Fruit fly (Drosophila melanogaster) whole organism, embryonic: Measurements from ENCODE around the gene grim.

ENCODE experiments used
- Ada2b ChIP-seq: fragments of 200-800 bp; sonication (Bioruptor generic); IDR thresholded peaks from 2 replicates; pipeline ENCODE4 v1.3.6; 2022; ENCODE audit warnings: missing biosample characterization, missing genetic modification characterization
- Blimp-1 ChIP-seq: fragments of 200-800 bp; sonication (Bioruptor generic); optimal IDR thresholded peaks from 3 replicates; lab custom pipeline; 2018; ENCODE audit warnings: missing biosample characterization, missing genetic modification characterization, mild to moderate bottlenecking, moderate library complexity, missing genetic modification reagents
- CG10979 ChIP-seq: fragments of 200-800 bp; sonication (Bioruptor generic); optimal IDR thresholded peaks from 2 replicates; lab custom pipeline; 2018; ENCODE audit warnings: missing biosample characterization, mild to moderate bottlenecking, missing genetic modification characterization, moderate library complexity
- CG11504 ChIP-seq: fragments of 200-800 bp; sonication (Bioruptor generic); optimal IDR thresholded peaks from 3 replicates; lab custom pipeline; 2019; ENCODE audit warnings: missing biosample characterization, mild to moderate bottlenecking, missing genetic modification characterization, moderate library complexity
- CG12236 ChIP-seq: fragments of 200-800 bp; sonication (Bioruptor generic); optimal IDR thresholded peaks from 2 replicates; lab custom pipeline; 2016; ENCODE audit warnings: missing biosample characterization, missing genetic modification characterization
- CG12391 ChIP-seq: fragments of 200-800 bp; sonication (Bioruptor generic); optimal IDR thresholded peaks from 3 replicates; lab custom pipeline; 2018; ENCODE audit warnings: missing biosample characterization, mild to moderate bottlenecking, missing genetic modification characterization, moderate library complexity
- CG13775 ChIP-seq: fragments of 200-800 bp; sonication (Bioruptor generic); optimal IDR thresholded peaks from 3 replicates; lab custom pipeline; 2017; ENCODE audit warnings: missing biosample characterization, mild to moderate bottlenecking, missing genetic modification characterization
- CG14710 ChIP-seq: fragments of 200-800 bp; sonication (Bioruptor generic); optimal IDR thresholded peaks from 3 replicates; lab custom pipeline; 2019; ENCODE audit warnings: missing biosample characterization, mild to moderate bottlenecking, missing genetic modification characterization, moderate library complexity
- CG15696 ChIP-seq: fragments of 200-800 bp; sonication (Bioruptor generic); optimal IDR thresholded peaks from 2 replicates; lab custom pipeline; 2019; ENCODE audit warnings: missing biosample characterization, mild to moderate bottlenecking, missing genetic modification characterization, moderate library complexity
- CG17829 ChIP-seq: fragments of 200-800 bp; optimal IDR thresholded peaks from 2 replicates; lab custom pipeline; 2019; ENCODE audit warnings: missing biosample characterization, mild to moderate bottlenecking, missing genetic modification characterization, moderate library complexity
- CG18262 ChIP-seq: fragments of 200-800 bp; optimal IDR thresholded peaks from 3 replicates; lab custom pipeline; 2019; ENCODE audit warnings: missing biosample characterization, mild to moderate bottlenecking, missing genetic modification characterization, moderate library complexity
- CG2199 ChIP-seq: fragments of 200-800 bp; sonication (Bioruptor generic); IDR thresholded peaks from 3 replicates; pipeline ENCODE4 v1.3.6; 2022; ENCODE audit warnings: missing biosample characterization, missing genetic modification characterization
- CG2678 ChIP-seq: fragments of 200-800 bp; sonication (Bioruptor generic); optimal IDR thresholded peaks from 3 replicates; lab custom pipeline; 2019; ENCODE audit warnings: missing biosample characterization, mild to moderate bottlenecking, missing genetic modification characterization, moderate library complexity
- CG2712 ChIP-seq: fragments of 200-800 bp; optimal IDR thresholded peaks from 3 replicates; lab custom pipeline; 2019; ENCODE audit warnings: missing biosample characterization, mild to moderate bottlenecking, missing genetic modification characterization, moderate library complexity
- CG33557 ChIP-seq: fragments of 200-800 bp; sonication (Bioruptor generic); optimal IDR thresholded peaks from 2 replicates; lab custom pipeline; 2019; ENCODE audit warnings: missing biosample characterization, mild to moderate bottlenecking, missing genetic modification characterization, moderate library complexity
- CG3726 ChIP-seq: fragments of 200-800 bp; sonication (Bioruptor generic); IDR thresholded peaks from 3 replicates; pipeline ENCODE4, ENCODE4 v1.3.6; 2022; ENCODE audit warnings: missing biosample characterization, missing genetic modification characterization
- CG3838 ChIP-seq: fragments of 200-800 bp; sonication (Bioruptor generic); optimal IDR thresholded peaks from 3 replicates; lab custom pipeline; 2016; ENCODE audit warnings: missing biosample characterization, missing genetic modification characterization
- CG6654 ChIP-seq: fragments of 200-800 bp; sonication (Bioruptor generic); optimal IDR thresholded peaks from 2 replicates; lab custom pipeline; 2017; ENCODE audit warnings: missing biosample characterization, mild to moderate bottlenecking, missing genetic modification characterization
- CG7839 ChIP-seq: fragments of 200-800 bp; sonication (Bioruptor generic); optimal IDR thresholded peaks from 3 replicates; lab custom pipeline; 2018; ENCODE audit warnings: missing biosample characterization, mild to moderate bottlenecking, missing genetic modification characterization, moderate library complexity
- CG8089 ChIP-seq: fragments of 200-800 bp; sonication (Bioruptor generic); optimal IDR thresholded peaks from 3 replicates; lab custom pipeline; 2016; ENCODE audit warnings: missing biosample characterization, missing genetic modification characterization
- CG8388 ChIP-seq: fragments of 200-800 bp; sonication (Bioruptor generic); optimal IDR thresholded peaks from 2 replicates; lab custom pipeline; 2019; ENCODE audit warnings: missing biosample characterization, mild to moderate bottlenecking, missing genetic modification characterization, moderate library complexity
- CHES-1-like ChIP-seq: fragments of 200-800 bp; sonication (Bioruptor generic); optimal IDR thresholded peaks from 2 replicates; lab custom pipeline; 2016; ENCODE audit warnings: missing biosample characterization, missing genetic modification characterization
- Dref ChIP-seq: fragments of 200-800 bp; sonication (Bioruptor generic); IDR thresholded peaks from 2 replicates; pipeline ENCODE4 v1.3.6; 2022; ENCODE audit warnings: missing biosample characterization, missing genetic modification characterization
- Hey ChIP-seq: fragments of 200-800 bp; sonication (Bioruptor generic); optimal IDR thresholded peaks from 3 replicates; lab custom pipeline; 2018; ENCODE audit warnings: missing biosample characterization, mild to moderate bottlenecking, missing genetic modification characterization
- Hr51 ChIP-seq, 2 experiments: fragments of 200-800 bp; sonication (Bioruptor generic); optimal IDR thresholded peaks; 2 replicates in 1 of 2; 3 replicates in 1 of 2; lab custom pipeline; 2016 to 2018; ENCODE audit warnings: missing biosample characterization in 2 of 2, missing genetic modification characterization in 2 of 2, mild to moderate bottlenecking in 1 of 2, moderate library complexity in 1 of 2
- Lim3 ChIP-seq: fragments of 200-800 bp; sonication (Bioruptor generic); IDR thresholded peaks from 2 replicates; pipeline ENCODE4 v1.3.6; 2022; ENCODE audit warnings: missing biosample characterization, missing genetic modification characterization
- Mad ChIP-seq: fragments of 200-800 bp; sonication (Bioruptor generic); optimal IDR thresholded peaks from 2 replicates; lab custom pipeline; 2016; ENCODE audit warnings: missing biosample characterization, missing genetic modification characterization
- Max ChIP-seq: fragments of 200-800 bp; sonication (Bioruptor generic); optimal IDR thresholded peaks from 2 replicates; lab custom pipeline; 2016; ENCODE audit warnings: missing biosample characterization, mild to moderate bottlenecking, missing genetic modification characterization
- Mrtf ChIP-seq: fragments of 200-800 bp; sonication (Bioruptor generic); IDR thresholded peaks from 3 replicates; pipeline ENCODE4 v1.3.6; 2022; ENCODE audit warnings: missing biosample characterization, missing genetic modification characterization
- Oli ChIP-seq: fragments of 200-800 bp; sonication (Bioruptor generic); optimal IDR thresholded peaks from 2 replicates; lab custom pipeline; 2018; ENCODE audit warnings: missing biosample characterization, mild to moderate bottlenecking, missing genetic modification characterization, moderate library complexity
- Opbp ChIP-seq: fragments of 200-800 bp; sonication (Bioruptor generic); IDR thresholded peaks from 3 replicates; pipeline ENCODE4 v1.3.6; 2022; ENCODE audit warnings: missing biosample characterization, missing genetic modification characterization; ENCODE audit not compliant: partially characterized antibody
- Ptx1 ChIP-seq: fragments of 200-800 bp; sonication (Bioruptor generic); IDR thresholded peaks from 2 replicates; pipeline ENCODE4 v1.3.6; 2022; ENCODE audit warnings: missing biosample characterization, missing genetic modification characterization
- Spps ChIP-seq: fragments of 200-800 bp; sonication (Bioruptor generic); optimal IDR thresholded peaks from 2 replicates; lab custom pipeline; 2018; ENCODE audit warnings: missing biosample characterization, mild to moderate bottlenecking, missing genetic modification characterization
- Ssrp ChIP-seq: fragments of 200-800 bp; sonication (Bioruptor generic); optimal IDR thresholded peaks from 2 replicates; lab custom pipeline; 2018; ENCODE audit warnings: missing biosample characterization, mild to moderate bottlenecking, missing genetic modification characterization, moderate library complexity
- ara ChIP-seq: fragments of 200-800 bp; sonication (Bioruptor generic); IDR thresholded peaks from 2 replicates; pipeline ENCODE4 v1.3.6; 2022; ENCODE audit warnings: missing biosample characterization, missing genetic modification characterization
- bcd ChIP-seq: fragments of 200-800 bp; sonication (Bioruptor generic); optimal IDR thresholded peaks from 2 replicates; lab custom pipeline; 2017; ENCODE audit warnings: missing biosample characterization, mild to moderate bottlenecking, missing genetic modification characterization
- bsh ChIP-seq, 2 experiments: fragments of 200-800 bp; sonication (Bioruptor generic); optimal IDR thresholded peaks; 2 replicates each; lab custom pipeline; 2017 to 2018; ENCODE audit warnings: mild to moderate bottlenecking in 2 of 2, missing biosample characterization in 2 of 2, missing genetic modification characterization in 2 of 2, moderate library complexity in 1 of 2
- dmrt11E ChIP-seq: fragments of 200-800 bp; sonication (Bioruptor generic); optimal IDR thresholded peaks from 3 replicates; lab custom pipeline; 2018; ENCODE audit warnings: missing biosample characterization, mild to moderate bottlenecking, missing genetic modification characterization, moderate library complexity
- dmrt99B ChIP-seq: fragments of 200-800 bp; sonication (Bioruptor generic); optimal IDR thresholded peaks from 2 replicates; lab custom pipeline; 2018; ENCODE audit warnings: missing biosample characterization, mild to moderate bottlenecking, missing genetic modification characterization, moderate library complexity
- gcm ChIP-seq: fragments of 200-800 bp; sonication (Bioruptor generic); optimal IDR thresholded peaks from 2 replicates; lab custom pipeline; 2019; ENCODE audit warnings: missing biosample characterization, mild to moderate bottlenecking, missing genetic modification characterization, moderate library complexity
- grau ChIP-seq: fragments of 200-800 bp; optimal IDR thresholded peaks from 3 replicates; lab custom pipeline; 2019; ENCODE audit warnings: missing biosample characterization, mild to moderate bottlenecking, missing genetic modification characterization, moderate library complexity
- nmo ChIP-seq: fragments of 200-800 bp; sonication (Bioruptor generic); optimal IDR thresholded peaks from 2 replicates; lab custom pipeline; 2018; ENCODE audit warnings: missing biosample characterization, mild to moderate bottlenecking, missing genetic modification characterization, moderate library complexity
- prd ChIP-seq, 3 experiments: fragments of >200 bp in 2 of 3; fragments of 200-800 bp in 1 of 3; sonication (Bioruptor generic) in 1 of 3; optimal IDR thresholded peaks in 2 of 3; IDR thresholded peaks in 1 of 3; 2 replicates in 2 of 3; 3 replicates in 1 of 3; pipeline versions ENCODE4 v1.3.6 to Lab custom; 2017 to 2022; ENCODE audit warnings: missing biosample characterization in 1 of 3, missing genetic modification characterization in 1 of 3
- pros ChIP-seq: fragments of 200-800 bp; sonication (Bioruptor generic); optimal IDR thresholded peaks from 3 replicates; lab custom pipeline; 2019; ENCODE audit warnings: missing biosample characterization, mild to moderate bottlenecking, missing genetic modification characterization, moderate library complexity
- row ChIP-seq: fragments of 200-800 bp; sonication (Bioruptor generic); IDR thresholded peaks from 3 replicates; pipeline ENCODE4 v1.3.6; 2022; ENCODE audit warnings: missing biosample characterization, missing genetic modification characterization
- run ChIP-seq: fragments of 200-800 bp; sonication (Bioruptor generic); optimal IDR thresholded peaks from 3 replicates; lab custom pipeline; 2018; ENCODE audit warnings: missing biosample characterization, mild to moderate bottlenecking, missing genetic modification characterization
- tll ChIP-seq, 2 experiments: fragments of 200-800 bp in 1 of 2; fragments of >200 bp in 1 of 2; sonication (Bioruptor generic) in 1 of 2; optimal IDR thresholded peaks; 2 replicates each; lab custom pipeline; 2017 to 2019; ENCODE audit warnings: missing biosample characterization in 2 of 2, missing genetic modification characterization in 2 of 2, mild to moderate bottlenecking in 1 of 2, moderate library complexity in 1 of 2
- usp ChIP-seq: fragments of >200 bp; optimal IDR thresholded peaks from 2 replicates; lab custom pipeline; 2017; ENCODE audit warnings: missing biosample characterization, missing genetic modification characterization
- zf30C ChIP-seq: fragments of 200-800 bp; sonication (Bioruptor generic); optimal IDR thresholded peaks from 3 replicates; lab custom pipeline; 2018; ENCODE audit warnings: missing biosample characterization, mild to moderate bottlenecking, missing genetic modification characterization

The grim gene

DNA sequence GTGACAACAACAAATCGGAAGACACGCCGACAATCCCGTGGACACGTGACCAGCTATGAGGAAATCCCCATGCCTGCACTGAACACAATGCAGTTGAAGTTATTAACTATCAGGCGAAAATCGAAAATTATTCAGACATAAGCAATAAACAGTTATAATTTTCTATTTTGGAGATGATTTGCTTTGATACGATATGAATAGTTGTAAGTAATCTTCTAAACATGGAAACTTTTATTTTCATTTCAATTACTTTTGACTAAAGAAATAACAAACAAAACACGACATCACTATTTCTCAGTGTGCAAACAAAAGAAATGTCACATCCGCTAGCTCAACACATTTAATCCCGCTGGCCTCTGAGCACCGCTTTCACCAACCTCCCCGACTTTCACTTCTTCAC lies 24.9 kb upstream of the grim start (continued):
- TF ChIP-seq zf30C (peak; percentile 77), CG2712 (tag; lab: Kevin White, UChicago) (peak; percentile 23), CG18262 (tag; lab: Kevin White, UChicago) (peak; percentile 16), Ssrp (tag; lab: Kevin White, UChicago) (peak; percentile 13), dmrt11E (tag; lab: Kevin White, UChicago) (peak; percentile 55), CG3838 (GFP tag; lab: Kevin White, UChicago) (no peak), Hr51 (GFP tag; optimal IDR thresholded peaks at IDR 0.05; lab: Kevin White, UChicago) (peak in 1 of 2 experiments; percentile 5), Hey (tag; lab: Kevin White, UChicago) (peak; percentile 71), CG15696 (tag; lab: Kevin White, UChicago) (peak; percentile 24), bsh (GFP tag; optimal IDR thresholded peaks at IDR 0.05; lab: Kevin White, UChicago) (peak in 1 of 2 experiments; percentile 44), Spps (tag; lab: Kevin White, UChicago) (no peak), CG7839 (tag; lab: Kevin White, UChicago) (peak; percentile 24), CG2678 (tag; lab: Kevin White, UChicago) (no peak), row (GFP tag; lab: Robert Waterston, UW) (peak; percentile 43), run (tag; lab: Kevin White, UChicago) (no peak), dmrt99B (tag; lab: Kevin White, UChicago) (peak; percentile 17), CG8388 (GFP tag; lab: Kevin White, UChicago) (peak; percentile 17), CG12391 (tag; lab: Kevin White, UChicago) (peak; percentile 41), CG13775 (peak; percentile 20), grau (peak; percentile 17), CG6654 (no peak), CG33557 (GFP tag; lab: Kevin White, UChicago) (peak; percentile 20), pros (peak; percentile 68), CG14710 (tag; lab: Kevin White, UChicago) (peak; percentile 9), Ada2b (GFP tag; lab: Robert Waterston, UW) (no peak), CG12236 (GFP tag; lab: Kevin White, UChicago) (no peak), prd (optimal IDR thresholded peaks at IDR 0.05; lab: Kevin White, UChicago) (no peak), prd (GFP tag; IDR thresholded peaks at IDR 0.05; lab: Robert Waterston, UW) (peak; percentile 44; the same call in 1 of the 3 replicates), Blimp-1 (GFP tag; lab: Kevin White, UChicago) (peak; percentile 8), CG3726 (GFP tag; lab: Robert Waterston, UW) (no peak), CG11504 (tag; lab: Kevin White, UChicago) (peak; percentile 2), nmo (GFP tag; lab: Kevin White, UChicago) (peak; percentile 15), CG10979 (tag; lab: Kevin White, UChicago) (peak; percentile 31), CG17829 (tag; lab: Kevin White, UChicago) (peak; percentile 6), Ptx1 (GFP tag; lab: Robert Waterston, UW) (0 out of 2 replicates have a peak, but pooled peaks have one; percentile 10)
- TF ChIP-seq, all 482 proteins: peak for 37

DNA sequence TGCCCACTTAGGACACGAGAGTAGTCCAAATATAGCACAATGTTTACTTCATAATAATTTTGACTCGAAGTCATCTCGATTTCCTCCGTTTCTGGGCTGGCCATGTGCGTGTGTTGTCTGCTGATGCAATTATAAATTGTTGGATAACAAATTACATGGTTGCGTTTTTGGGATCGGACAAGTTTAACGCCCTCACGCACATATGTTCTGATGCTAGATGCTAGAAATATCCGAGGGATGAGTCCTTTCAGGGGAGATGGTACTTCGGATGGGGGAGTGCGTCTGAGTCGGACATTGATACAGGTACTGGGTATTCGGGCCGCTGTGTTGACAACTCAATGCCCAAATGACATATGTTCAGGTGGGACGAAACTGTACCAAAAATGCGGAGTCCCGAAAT lies 11.8 kb upstream of the grim start:
- no peak for TF ChIP-seq CG2199
- TF ChIP-seq usp (GFP tag; lab: Kevin White, UChicago), result no peak
- no peak for TF ChIP-seq CHES-1-like (GFP tag; lab: Kevin White, UChicago)
- no peak for TF ChIP-seq Oli (tag; lab: Kevin White, UChicago)
- no peak for TF ChIP-seq ara (GFP tag; lab: Robert Waterston, UW)
- no peak for TF ChIP-seq Opbp (GFP tag; lab: Robert Waterston, UW)
- TF ChIP-seq Dref (GFP tag; lab: Robert Waterston, UW), result no peak
- peak; percentile 31 for TF ChIP-seq gcm (GFP tag; lab: Kevin White, UChicago)
- TF ChIP-seq pros, result peak; percentile 56
- no peak for TF ChIP-seq CG8089 (GFP tag; lab: Kevin White, UChicago)
- no peak for TF ChIP-seq CG13775
- TF ChIP-seq Lim3 (GFP tag; lab: Robert Waterston, UW), result no peak
- no peak for TF ChIP-seq Mrtf (GFP tag; lab: Robert Waterston, UW)
- TF ChIP-seq Max (GFP tag; lab: Kevin White, UChicago), result no peak
- TF ChIP-seq tll (GFP tag; optimal IDR thresholded peaks at IDR 0.05; lab: Kevin White, UChicago), result no peak
- no peak for TF ChIP-seq Mad (GFP tag; lab: Kevin White, UChicago)
- no peak for TF ChIP-seq bcd
